Worm (Caenorhabditis elegans) whole organism, young adult: ENCODE measurements around the gene cyp-35A4.

Source experiments
- D2030.7 ChIP-seq: fragments of 200-800 bp; sonication (Bioruptor generic); IDR thresholded peaks from 2 replicates; pipeline ENCODE4 v1.3.6; 2022; ENCODE audit warnings: missing genetic modification reagents, missing genetic modification characterization, missing compliant biosample characterization
- F22D6.2 ChIP-seq: sonication (generic microtip); optimal IDR thresholded peaks from 2 replicates; lab custom pipeline; 2016; ENCODE audit warnings: mild to moderate bottlenecking, missing genetic modification characterization, missing compliant biosample characterization
- F33H1.4 ChIP-seq: fragments of 200-800 bp; sonication (Bioruptor generic); IDR thresholded peaks from 2 replicates; pipeline ENCODE4 v1.3.6; 2022; ENCODE audit warnings: missing genetic modification reagents, missing genetic modification characterization, missing compliant biosample characterization
- F37B4.10 ChIP-seq: fragments of 200-800 bp; sonication (Bioruptor generic); IDR thresholded peaks from 2 replicates; pipeline ENCODE4 v1.3.6; 2022; ENCODE audit warnings: missing genetic modification characterization, missing compliant biosample characterization
- F55B11.4 ChIP-seq: sonication (generic microtip); optimal IDR thresholded peaks from 2 replicates; lab custom pipeline; 2016; ENCODE audit warnings: missing compliant biosample characterization, missing genetic modification characterization, borderline replicate concordance; ENCODE audit not compliant: insufficient read depth
- K11D2.4 ChIP-seq: fragments of 200-800 bp; sonication (Bioruptor generic); IDR thresholded peaks from 2 replicates; pipeline ENCODE4 v1.3.6; 2022; ENCODE audit warnings: missing genetic modification reagents, missing genetic modification characterization, missing compliant biosample characterization
- K12H6.12 ChIP-seq: fragments of 200-800 bp; sonication (Bioruptor generic); optimal IDR thresholded peaks from 2 replicates; lab custom pipeline; 2018; ENCODE audit warnings: mild to moderate bottlenecking, missing genetic modification characterization, missing compliant biosample characterization
- Y79H2A.3 ChIP-seq: fragments of 200-800 bp; sonication (Bioruptor generic); conservative IDR thresholded peaks from 2 replicates; pipeline ENCODE4 v1.3.6; 2022; ENCODE audit warnings: missing genetic modification reagents, missing genetic modification characterization, missing compliant biosample characterization
- aptf-2 ChIP-seq: fragments of 200-800 bp; sonication (Bioruptor generic); conservative IDR thresholded peaks from 2 replicates; pipeline ENCODE4 v1.3.6; 2022; ENCODE audit warnings: missing genetic modification reagents, missing genetic modification characterization, missing compliant biosample characterization
- atf-7 ChIP-seq: sonication (generic microtip); optimal IDR thresholded peaks from 2 replicates; lab custom pipeline; 2017; ENCODE audit warnings: mild to moderate bottlenecking, missing genetic modification characterization, missing compliant biosample characterization
- attf-5 ChIP-seq: fragments of 200-800 bp; sonication (Bioruptor generic); optimal IDR thresholded peaks from 2 replicates; lab custom pipeline; 2018; ENCODE audit warnings: mild to moderate bottlenecking, missing genetic modification characterization, missing compliant biosample characterization
- cebp-1 ChIP-seq, 2 experiments: fragments of 200-800 bp in 1 of 2; sonication (Bioruptor generic) in 1 of 2; sonication (generic microtip) in 1 of 2; IDR thresholded peaks in 1 of 2; optimal IDR thresholded peaks in 1 of 2; 2 replicates each; pipeline versions ENCODE4 v1.3.6 to Lab custom; 2017 to 2022; ENCODE audit warnings: missing compliant biosample characterization in 2 of 2, missing genetic modification characterization in 2 of 2, mild to moderate bottlenecking in 1 of 2, missing genetic modification reagents in 1 of 2, moderate library complexity in 1 of 2
- ceh-100 ChIP-seq: fragments of 200-800 bp; sonication (Bioruptor generic); IDR thresholded peaks from 2 replicates; pipeline ENCODE4 v1.3.6; 2022; ENCODE audit warnings: missing genetic modification reagents, missing genetic modification characterization, missing compliant biosample characterization
- ceh-40 ChIP-seq: fragments of 200-800 bp; sonication (Bioruptor generic); IDR thresholded peaks from 2 replicates; pipeline ENCODE4 v1.3.6; 2022; ENCODE audit warnings: missing genetic modification characterization, missing compliant biosample characterization
- ceh-58 ChIP-seq: fragments of 200-800 bp; sonication (Bioruptor generic); IDR thresholded peaks from 2 replicates; pipeline ENCODE4 v1.3.6; 2022; ENCODE audit warnings: missing genetic modification characterization, missing compliant biosample characterization
- ceh-79 ChIP-seq: sonication (generic microtip); optimal IDR thresholded peaks from 2 replicates; lab custom pipeline; 2017; ENCODE audit warnings: mild to moderate bottlenecking, missing genetic modification characterization, missing compliant biosample characterization
- ceh-91 ChIP-seq: fragments of 200-800 bp; sonication (Bioruptor generic); IDR thresholded peaks from 2 replicates; pipeline ENCODE4 v1.3.6; 2022; ENCODE audit warnings: missing genetic modification reagents, missing genetic modification characterization, missing compliant biosample characterization
- chd-7 ChIP-seq: sonication (generic microtip); optimal IDR thresholded peaks from 2 replicates; lab custom pipeline; 2016; ENCODE audit warnings: mild to moderate bottlenecking, missing genetic modification characterization, moderate library complexity, missing compliant biosample characterization
- die-1 ChIP-seq: sonication (generic microtip); optimal IDR thresholded peaks from 2 replicates; lab custom pipeline; 2016; ENCODE audit warnings: missing genotype, mild to moderate bottlenecking, missing genetic modification characterization, missing compliant biosample characterization
- dpl-1 ChIP-seq: fragments of 150-350 bp; optimal IDR thresholded peaks from 2 replicates; lab custom pipeline; 2014; ENCODE audit warnings: missing biosample characterization, missing genetic modification reagents, missing genetic modification characterization
- efl-1 ChIP-seq: fragments of 150-350 bp; optimal IDR thresholded peaks from 2 replicates; lab custom pipeline; 2014; ENCODE audit warnings: missing biosample characterization, missing genetic modification reagents, missing genetic modification characterization
- egrh-3 ChIP-seq: fragments of 200-800 bp; sonication (Bioruptor generic); IDR thresholded peaks from 2 replicates; pipeline ENCODE4 v1.3.6; 2022; ENCODE audit warnings: missing genetic modification reagents, missing genetic modification characterization, missing compliant biosample characterization
- hlh-12 ChIP-seq: sonication (generic microtip); optimal IDR thresholded peaks from 2 replicates; lab custom pipeline; 2016; ENCODE audit warnings: missing genetic modification characterization, missing compliant biosample characterization
- hmg-1.2 ChIP-seq: fragments of 200-800 bp; sonication (Bioruptor generic); IDR thresholded peaks from 2 replicates; pipeline ENCODE4 v1.3.6; 2022; ENCODE audit warnings: missing genetic modification reagents, missing genetic modification characterization, missing compliant biosample characterization
- hrde-1 ChIP-seq: sonication (generic microtip); optimal IDR thresholded peaks from 2 replicates; lab custom pipeline; 2016; ENCODE audit warnings: missing genetic modification characterization, mild to moderate bottlenecking, missing compliant biosample characterization, moderate library complexity, missing genotype, missing genetic modification reagents, borderline replicate concordance
- hsf-1 ChIP-seq: fragments of 200-800 bp; sonication (Bioruptor generic); IDR thresholded peaks from 2 replicates; pipeline ENCODE4 v1.3.6; 2022; ENCODE audit warnings: missing genetic modification reagents, missing genetic modification characterization, missing compliant biosample characterization
- lsy-27 ChIP-seq: sonication (generic microtip); optimal IDR thresholded peaks from 2 replicates; lab custom pipeline; 2017; ENCODE audit warnings: missing genetic modification characterization, mild to moderate bottlenecking, missing compliant biosample characterization, antibody characterized with exemption, missing genotype, borderline replicate concordance; ENCODE audit not compliant: insufficient read depth
- madf-3 ChIP-seq: fragments of 200-800 bp; sonication (Bioruptor generic); IDR thresholded peaks from 2 replicates; pipeline ENCODE4 v1.3.6; 2022; ENCODE audit warnings: missing genetic modification reagents, missing genetic modification characterization, missing compliant biosample characterization
- madf-6 ChIP-seq: fragments of 200-800 bp; sonication (Bioruptor generic); IDR thresholded peaks from 2 replicates; pipeline ENCODE4 v1.3.6; 2022; ENCODE audit warnings: missing genetic modification reagents, missing genetic modification characterization, missing compliant biosample characterization
- madf-8 ChIP-seq: fragments of 200-800 bp; sonication (Bioruptor generic); conservative IDR thresholded peaks from 2 replicates; pipeline ENCODE4 v1.3.6; 2022; ENCODE audit warnings: missing genetic modification reagents, missing genetic modification characterization, missing compliant biosample characterization
- mel-28 ChIP-seq: sonication (generic microtip); optimal IDR thresholded peaks from 2 replicates; lab custom pipeline; 2016; ENCODE audit warnings: borderline replicate concordance, mild to moderate bottlenecking, missing genetic modification characterization, missing compliant biosample characterization
- mxl-1 ChIP-seq: sonication (generic microtip); optimal IDR thresholded peaks from 2 replicates; lab custom pipeline; 2016; ENCODE audit warnings: missing genetic modification characterization, missing compliant biosample characterization
- nhr-179 ChIP-seq: sonication (generic microtip); optimal IDR thresholded peaks from 2 replicates; lab custom pipeline; 2016; ENCODE audit warnings: mild to moderate bottlenecking, missing genetic modification characterization, missing compliant biosample characterization
- nhr-27 ChIP-seq: fragments of 200-800 bp; sonication (Bioruptor generic); optimal IDR thresholded peaks from 2 replicates; lab custom pipeline; 2018; ENCODE audit warnings: mild to moderate bottlenecking, missing genetic modification characterization, moderate library complexity, missing compliant biosample characterization
- nhr-80 ChIP-seq: sonication (generic microtip); optimal IDR thresholded peaks from 2 replicates; lab custom pipeline; 2016; ENCODE audit warnings: missing genetic modification characterization, missing compliant biosample characterization
- snpc-1.3 ChIP-seq: sonication (generic microtip); optimal IDR thresholded peaks from 2 replicates; lab custom pipeline; 2017; ENCODE audit warnings: missing genetic modification characterization, mild to moderate bottlenecking, missing compliant biosample characterization, antibody characterized with exemption, moderate library complexity, missing genotype, missing genetic modification reagents; ENCODE audit not compliant: insufficient read depth
- somi-1 ChIP-seq: fragments of 200-800 bp; sonication (Bioruptor generic); optimal IDR thresholded peaks from 2 replicates; lab custom pipeline; 2018; ENCODE audit warnings: mild to moderate bottlenecking, missing genetic modification characterization, missing compliant biosample characterization
- tlf-1 ChIP-seq: fragments of 200-800 bp; sonication (Bioruptor generic); optimal IDR thresholded peaks from 2 replicates; lab custom pipeline; 2018; ENCODE audit warnings: mild to moderate bottlenecking, missing genetic modification characterization, missing compliant biosample characterization
- unc-62 ChIP-seq: fragments of 150-350 bp; optimal IDR thresholded peaks from 2 replicates; lab custom pipeline; 2014; ENCODE audit warnings: missing biosample characterization, missing genetic modification reagents, missing genetic modification characterization
- xnd-1 ChIP-seq: sonication (generic microtip); optimal IDR thresholded peaks from 2 replicates; lab custom pipeline; 2016; ENCODE audit warnings: missing genotype, missing genetic modification reagents, missing genetic modification characterization, missing compliant biosample characterization
- ztf-3 ChIP-seq: fragments of 200-800 bp; sonication (Bioruptor generic); optimal IDR thresholded peaks from 2 replicates; lab custom pipeline; 2018; ENCODE audit warnings: mild to moderate bottlenecking, missing genetic modification characterization, missing compliant biosample characterization
- ztf-6 ChIP-seq: fragments of 200-800 bp; sonication (Bioruptor generic); IDR thresholded peaks from 2 replicates; pipeline ENCODE4 v1.3.6; 2022; ENCODE audit warnings: missing genetic modification reagents, missing genetic modification characterization, missing compliant biosample characterization

The cyp-35A4 gene

DNA sequence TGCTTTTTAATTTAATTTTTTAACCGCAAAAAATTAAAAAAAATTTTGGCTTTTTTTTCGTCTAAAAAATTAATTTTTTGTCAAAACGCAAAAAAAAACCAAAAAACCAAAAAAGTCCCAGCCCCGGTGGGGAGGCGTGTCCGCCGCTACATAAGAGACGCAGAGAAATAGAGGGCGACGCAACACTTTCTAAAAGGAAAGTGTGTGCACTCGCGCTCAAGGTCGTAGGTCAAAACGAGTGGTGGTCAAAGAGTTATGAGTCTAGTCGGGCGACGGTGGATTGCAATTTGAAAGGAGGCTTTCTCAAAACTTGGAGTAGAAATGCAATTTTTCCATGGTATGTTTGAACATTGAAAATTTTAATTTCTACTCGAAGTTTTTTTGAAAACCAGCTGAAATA lies 26.8 kb upstream of the cyp-35A4 start:
- TF ChIP-seq nhr-179 (tag; lab: Kevin White, UChicago), result no peak
- no peak for TF ChIP-seq K11D2.4 (GFP tag; lab: Robert Waterston, UW)
- TF ChIP-seq ztf-3 (GFP tag; lab: Kevin White, UChicago), result no peak
- peak; percentile 93 for TF ChIP-seq madf-8 (GFP tag; lab: Robert Waterston, UW)
- peak; percentile 90 for TF ChIP-seq xnd-1
- peak; percentile 62 for TF ChIP-seq dpl-1 (GFP tag; lab: Kevin White, UChicago)
- 0 out of 2 replicates have a peak, but pooled peaks have one; percentile 17 for TF ChIP-seq ceh-91
- no peak for TF ChIP-seq mxl-1 (tag; lab: Kevin White, UChicago)
- peak; percentile 30; the same call in 1 of the 2 replicates for TF ChIP-seq F33H1.4 (GFP tag; lab: Robert Waterston, UW)
- peak; percentile 88 for TF ChIP-seq efl-1 (GFP tag; lab: Kevin White, UChicago)
- no peak for TF ChIP-seq chd-7 (tag; lab: Kevin White, UChicago)
- TF ChIP-seq atf-7 (tag; lab: Kevin White, UChicago), result no peak
- peak; percentile 77 for TF ChIP-seq hmg-1.2
- TF ChIP-seq tlf-1 (GFP tag; lab: Kevin White, UChicago), result no peak
- peak; percentile 46; the same call in 1 of the 2 replicates for TF ChIP-seq D2030.7 (GFP tag; lab: Robert Waterston, UW)
- TF ChIP-seq aptf-2 (GFP tag; lab: Robert Waterston, UW), result 0 out of 2 replicates have a peak, but pooled peaks have one; percentile 35
- 0 out of 2 replicates have a peak, but pooled peaks have one; percentile 10 for TF ChIP-seq ceh-100
- TF ChIP-seq hsf-1 (GFP tag; lab: Robert Waterston, UW), result peak; percentile 58; the same call in 1 of the 2 replicates
- peak; percentile 96 for TF ChIP-seq madf-6
- TF ChIP-seq hlh-12, result no peak

- TF ChIP-seq ztf-6 (GFP tag; lab: Robert Waterston, UW) (no peak), die-1 (tag; lab: Kevin White, UChicago) (no peak), F37B4.10 (GFP tag; lab: Robert Waterston, UW) (no peak), unc-62 (GFP tag; lab: Kevin White, UChicago) (no peak), ztf-3 (GFP tag; lab: Kevin White, UChicago) (no peak), madf-3 (GFP tag; lab: Robert Waterston, UW) (no peak), K12H6.12 (tag; lab: Kevin White, UChicago) (no peak), aptf-2 (GFP tag; lab: Robert Waterston, UW) (no peak), F22D6.2 (tag; lab: Kevin White, UChicago) (no peak), somi-1 (GFP tag; lab: Kevin White, UChicago) (no peak), ceh-79 (tag; lab: Kevin White, UChicago) (no peak), ceh-40 (GFP tag; lab: Robert Waterston, UW) (no peak), egrh-3 (no peak), hlh-12 (no peak), nhr-27 (tag; lab: Kevin White, UChicago) (no peak), cebp-1 (GFP tag; IDR thresholded peaks at IDR 0.05; lab: Robert Waterston, UW) (no peak), cebp-1 (tag; optimal IDR thresholded peaks at IDR 0.05; lab: Kevin White, UChicago) (no peak), hrde-1 (no peak), lsy-27 (tag; lab: Kevin White, UChicago) (no peak)
Measured at ce11 chrV:4005219-4005618, 26.2 kb upstream of the cyp-35A4 start, which contains the start of gene srh-8. TSS of gene srh-8 (plus strand) at chrV:4005519.

DNA sequence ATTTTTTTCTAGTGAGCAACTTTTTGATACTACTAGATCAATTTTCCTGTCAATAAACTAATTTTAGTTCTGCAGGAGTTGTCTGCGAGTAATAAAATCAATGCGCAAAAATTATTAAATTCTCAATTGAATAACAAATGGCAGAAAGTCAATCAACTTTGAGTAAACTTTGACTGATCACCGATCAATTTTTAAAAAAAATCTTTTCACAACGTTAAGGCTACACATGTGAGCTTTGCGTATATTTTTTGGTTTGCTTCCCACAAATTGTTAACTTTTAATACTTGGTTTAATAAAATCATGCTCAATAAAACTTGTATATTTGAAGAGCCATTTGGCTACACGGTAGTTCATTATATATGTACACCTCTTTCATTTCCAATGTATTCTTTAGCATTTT lies 23.5 kb upstream of the cyp-35A4 start, which contains the start of gene srh-7:
Gene srh-7, plus strand, starts transcription at position 301 of the 400 bp plus-strand sequence.
- TF ChIP-seq F55B11.4 (tag; lab: Kevin White, UChicago), result no peak
- TF ChIP-seq Y79H2A.3 (GFP tag; lab: Robert Waterston, UW), result no peak
- no peak for TF ChIP-seq ceh-40 (GFP tag; lab: Robert Waterston, UW)
- TF ChIP-seq attf-5 (GFP tag; lab: Kevin White, UChicago), result no peak
- no peak for TF ChIP-seq ceh-58 (GFP tag; lab: Robert Waterston, UW)
- TF ChIP-seq snpc-1.3, result no peak
- no peak for TF ChIP-seq mel-28 (tag; lab: Kevin White, UChicago)
- TF ChIP-seq nhr-80 (tag; lab: Kevin White, UChicago), result no peak
